Fruit fly (Drosophila melanogaster): ENCODE results near the gene TotZ.

TotZ gene

dm6 chr3R:20832689-20833524 lies 44.6 kb upstream of the TotZ start, which contains the start of gene Synd:
TSS of gene Synd (plus strand) at chr3R:20832799.
- TF ChIP-seq Clk (GFP tag; optimal IDR thresholded peaks at IDR 0.05) (no peak), CG11617 (GFP tag; optimal IDR thresholded peaks at IDR 0.05) (peak; percentile 42), kay (GFP tag; ENCODE audit: borderline replicate concordance) (peak; percentile 90), CG33017 (tag; optimal IDR thresholded peaks at IDR 0.05) (peak; percentile 32), Hr96 (GFP tag; optimal IDR thresholded peaks at IDR 0.05) (no peak), Mnt (GFP tag; optimal IDR thresholded peaks at IDR 0.05) (peak; percentile 55), pad (GFP tag; optimal IDR thresholded peaks at IDR 0.05) (peak; percentile 53), CG5204 (GFP tag; optimal IDR thresholded peaks at IDR 0.05) (no peak), cic (GFP tag; optimal IDR thresholded peaks at IDR 0.05) (peak; percentile 91), tj (GFP tag; optimal IDR thresholded peaks at IDR 0.05) (peak; percentile 54), CG7045 (GFP tag; optimal IDR thresholded peaks at IDR 0.05) (no peak), CG7101 (tag; optimal IDR thresholded peaks at IDR 0.05) (peak; percentile 29), ovo (GFP tag; optimal IDR thresholded peaks at IDR 0.05) (peak; percentile 51), CG12768 (GFP tag; optimal IDR thresholded peaks at IDR 0.05) (peak; percentile 60), cnc (optimal IDR thresholded peaks at IDR 0.05) (no peak), Crg-1 (GFP tag; optimal IDR thresholded peaks at IDR 0.05) (no peak), CG14711 (tag; optimal IDR thresholded peaks at IDR 0.05) (peak; percentile 45), toe (GFP tag; optimal IDR thresholded peaks at IDR 0.05) (no peak), CG1620 (GFP tag; optimal IDR thresholded peaks at IDR 0.05) (no peak), bab1 (GFP tag; optimal IDR thresholded peaks at IDR 0.05) (peak; percentile 3)

DNA sequence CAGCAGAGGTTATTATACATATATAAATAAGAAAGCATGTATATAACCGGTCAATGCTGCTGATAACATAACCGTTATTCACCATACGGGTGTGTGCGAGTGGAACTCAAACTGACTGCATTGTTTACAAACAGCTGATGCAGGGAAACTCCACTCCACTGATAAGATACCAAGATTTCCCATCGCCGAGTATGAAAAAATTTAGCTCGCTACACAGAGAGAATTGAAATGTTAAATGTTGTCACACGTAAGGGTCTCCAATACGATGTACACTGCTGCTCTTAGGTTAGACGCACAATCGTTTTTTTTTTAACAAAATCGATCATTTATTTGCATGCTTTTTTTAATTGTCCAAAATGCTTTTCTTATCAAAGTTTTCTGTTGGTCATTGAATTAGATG lies 43.9 kb upstream of the TotZ start:
- TF ChIP-seq CG7045 (GFP tag; optimal IDR thresholded peaks at IDR 0.05) (no peak), Clk (GFP tag; optimal IDR thresholded peaks at IDR 0.05) (no peak), CG12768 (GFP tag; optimal IDR thresholded peaks at IDR 0.05) (no peak), pad (GFP tag; optimal IDR thresholded peaks at IDR 0.05) (no peak), Mnt (GFP tag; optimal IDR thresholded peaks at IDR 0.05) (no peak), CG5204 (GFP tag; optimal IDR thresholded peaks at IDR 0.05) (no peak), ovo (GFP tag; optimal IDR thresholded peaks at IDR 0.05) (no peak), kay (GFP tag; ENCODE audit: borderline replicate concordance) (no peak), tj (GFP tag; optimal IDR thresholded peaks at IDR 0.05) (no peak), CG7101 (tag; optimal IDR thresholded peaks at IDR 0.05) (no peak), CG11617 (GFP tag; optimal IDR thresholded peaks at IDR 0.05) (no peak), CG14711 (tag; optimal IDR thresholded peaks at IDR 0.05) (no peak), Crg-1 (GFP tag; optimal IDR thresholded peaks at IDR 0.05) (no peak), toe (GFP tag; optimal IDR thresholded peaks at IDR 0.05) (no peak), CG1620 (GFP tag; optimal IDR thresholded peaks at IDR 0.05) (no peak), cic (GFP tag; optimal IDR thresholded peaks at IDR 0.05) (no peak), CG33017 (tag; optimal IDR thresholded peaks at IDR 0.05) (no peak), Hr96 (GFP tag; optimal IDR thresholded peaks at IDR 0.05) (no peak), bab1 (GFP tag; optimal IDR thresholded peaks at IDR 0.05) (no peak), cnc (optimal IDR thresholded peaks at IDR 0.05) (no peak)

- TF ChIP-seq tj (GFP tag; optimal IDR thresholded peaks at IDR 0.05): no peak
- TF ChIP-seq bab1 (GFP tag; optimal IDR thresholded peaks at IDR 0.05): no peak
- TF ChIP-seq CG33017 (tag; optimal IDR thresholded peaks at IDR 0.05): no peak
- peak; percentile 14 for TF ChIP-seq cic (GFP tag; optimal IDR thresholded peaks at IDR 0.05)
- TF ChIP-seq CG12768 (GFP tag; optimal IDR thresholded peaks at IDR 0.05): no peak
- peak; percentile 87 for TF ChIP-seq kay (GFP tag; ENCODE audit: borderline replicate concordance)
- TF ChIP-seq CG5204 (GFP tag; optimal IDR thresholded peaks at IDR 0.05): no peak
- no peak for TF ChIP-seq CG14711 (tag; optimal IDR thresholded peaks at IDR 0.05)
Measured at dm6 chr3R:20834770-20835183, 42.8 kb upstream of the TotZ start.

dm6 chr3R:20835531-20835930 lies 42.0 kb upstream of the TotZ start:
- TF ChIP-seq CG7101 (tag; optimal IDR thresholded peaks at IDR 0.05): no peak
- TF ChIP-seq cic (GFP tag; optimal IDR thresholded peaks at IDR 0.05): no peak
- no peak for TF ChIP-seq Hr96 (GFP tag; optimal IDR thresholded peaks at IDR 0.05)
- no peak for TF ChIP-seq CG14711 (tag; optimal IDR thresholded peaks at IDR 0.05)
- no peak for TF ChIP-seq CG7045 (GFP tag; optimal IDR thresholded peaks at IDR 0.05)
- no peak for TF ChIP-seq tj (GFP tag; optimal IDR thresholded peaks at IDR 0.05)
- no peak for TF ChIP-seq Mnt (GFP tag; optimal IDR thresholded peaks at IDR 0.05)
- no peak for TF ChIP-seq CG11617 (GFP tag; optimal IDR thresholded peaks at IDR 0.05)
- no peak for TF ChIP-seq Clk (GFP tag; optimal IDR thresholded peaks at IDR 0.05)
- TF ChIP-seq CG1620 (GFP tag; optimal IDR thresholded peaks at IDR 0.05): no peak

DNA sequence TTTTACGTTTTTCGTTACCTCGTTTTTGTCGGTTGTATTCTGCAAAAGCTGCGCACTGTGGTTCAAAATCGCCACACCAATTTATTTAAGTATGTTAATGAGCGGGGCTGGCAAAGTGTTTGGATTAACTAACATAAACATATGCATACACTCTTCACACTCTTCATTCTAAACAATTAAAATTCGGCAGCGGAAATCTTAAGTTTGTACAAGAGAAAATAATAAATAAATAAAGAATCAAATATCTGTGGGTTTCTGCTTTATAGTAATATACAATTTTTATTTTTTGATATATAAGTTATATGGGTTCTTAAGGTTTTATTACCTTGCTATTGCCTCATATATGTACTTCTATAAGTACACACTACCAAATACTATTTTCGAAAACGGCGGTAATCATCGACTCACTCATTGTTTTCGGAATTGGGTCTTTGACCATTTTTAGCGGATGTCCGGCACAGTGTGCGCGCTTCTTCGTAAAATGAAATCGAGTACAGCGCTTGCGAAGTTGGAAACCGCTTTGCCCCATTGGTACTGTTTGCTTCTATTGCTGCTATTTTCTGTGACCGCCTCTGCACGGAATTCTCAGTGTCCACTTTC lies 41.2 kb upstream of the TotZ start:
- TF ChIP-seq CG14711 (tag; optimal IDR thresholded peaks at IDR 0.05) (no peak), tj (GFP tag; optimal IDR thresholded peaks at IDR 0.05) (no peak), CG1620 (GFP tag; optimal IDR thresholded peaks at IDR 0.05) (no peak), Clk (GFP tag; optimal IDR thresholded peaks at IDR 0.05) (no peak), Crg-1 (GFP tag; optimal IDR thresholded peaks at IDR 0.05) (no peak), CG11617 (GFP tag; optimal IDR thresholded peaks at IDR 0.05) (no peak), cnc (optimal IDR thresholded peaks at IDR 0.05) (no peak), CG7101 (tag; optimal IDR thresholded peaks at IDR 0.05) (no peak), CG5204 (GFP tag; optimal IDR thresholded peaks at IDR 0.05) (no peak)

- no peak for TF ChIP-seq Crg-1 (GFP tag; optimal IDR thresholded peaks at IDR 0.05)
- peak; percentile 48 for TF ChIP-seq cic (GFP tag; optimal IDR thresholded peaks at IDR 0.05)
- TF ChIP-seq tj (GFP tag; optimal IDR thresholded peaks at IDR 0.05): no peak
- TF ChIP-seq kay (GFP tag; ENCODE audit: borderline replicate concordance): peak; percentile 76
- TF ChIP-seq bab1 (GFP tag; optimal IDR thresholded peaks at IDR 0.05): no peak
- TF ChIP-seq pad (GFP tag; optimal IDR thresholded peaks at IDR 0.05): no peak
Measured at dm6 chr3R:20837242-20837664, 40.3 kb upstream of the TotZ start.
